Worm (Caenorhabditis elegans) whole organism, midembryonic: Measurements from ENCODE around the gene mrps-5.

Source experiments
- T22C8.4 ChIP-seq: fragments of 200-800 bp; sonication (Bioruptor generic); IDR thresholded peaks from 2 replicates; pipeline ENCODE4 v1.3.6; 2022; ENCODE audit warnings: missing genetic modification characterization, missing compliant biosample characterization
- cog-1 ChIP-seq: sonication (generic microtip); optimal IDR thresholded peaks from 2 replicates; lab custom pipeline; 2016; ENCODE audit warnings: missing genetic modification characterization, missing compliant biosample characterization
- flt-1 ChIP-seq: fragments of 200-800 bp; sonication (Bioruptor generic); IDR thresholded peaks from 2 replicates; pipeline ENCODE4 v1.3.6; 2022; ENCODE audit warnings: missing genetic modification characterization, missing compliant biosample characterization
- tab-1 ChIP-seq: fragments of 200-800 bp; sonication (Bioruptor generic); IDR thresholded peaks from 2 replicates; pipeline ENCODE4 v1.3.6; 2022; ENCODE audit warnings: missing genetic modification characterization, missing compliant biosample characterization
- ztf-29 ChIP-seq: fragments of 200-800 bp; sonication (Bioruptor generic); IDR thresholded peaks from 2 replicates; pipeline ENCODE4 v1.3.6; 2022; ENCODE audit warnings: missing genetic modification reagents, missing genetic modification characterization, missing compliant biosample characterization

DNA sequence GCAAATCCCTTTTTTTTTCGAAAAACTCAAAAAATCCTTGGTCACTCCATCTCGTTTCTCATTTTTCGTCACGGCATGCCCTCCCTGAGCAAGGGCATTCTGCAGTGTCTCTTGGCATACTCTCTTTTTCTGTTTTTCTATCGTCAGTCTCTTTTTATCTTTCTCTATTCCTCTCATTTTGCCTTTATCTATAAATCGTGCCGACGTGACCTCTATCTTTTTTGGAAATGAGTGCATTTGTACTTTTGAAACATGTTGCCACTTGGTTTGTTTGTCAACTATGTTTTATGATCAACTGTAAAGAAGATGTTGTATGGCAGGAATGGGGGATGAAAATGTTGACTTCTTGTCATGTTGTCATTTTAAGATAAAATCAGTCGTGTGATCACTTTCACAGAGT is 34.4 kb upstream of the mrps-5 start:
- TF ChIP-seq tab-1 (GFP tag; lab: Robert Waterston, UW) (no peak), ztf-29 (GFP tag; lab: Robert Waterston, UW) (no peak), T22C8.4 (no peak), flt-1 (GFP tag; lab: Robert Waterston, UW) (no peak), cog-1 (tag; lab: Kevin White, UChicago) (no peak)
